Worm (Caenorhabditis elegans) whole organism, L4 larva: ENCODE measurements around the gene F23B2.10.
A peak's percentile ranks its signal among the peaks of the same experiment; 100 is the strongest.

Experiments used
- D1046.2 ChIP-seq: fragments of 200-800 bp; sonication (Bioruptor generic); IDR thresholded peaks from 2 replicates; pipeline ENCODE4 v1.3.6; 2022; ENCODE audit warnings: missing genetic modification characterization, missing compliant biosample characterization
- F10B5.3 ChIP-seq: sonication (generic microtip); optimal IDR thresholded peaks from 2 replicates; lab custom pipeline; 2016; ENCODE audit warnings: mild to moderate bottlenecking, missing genetic modification characterization, missing compliant biosample characterization
- F37D6.2 ChIP-seq: sonication (generic microtip); optimal IDR thresholded peaks from 2 replicates; lab custom pipeline; 2016; ENCODE audit warnings: mild to moderate bottlenecking, missing genetic modification characterization, missing compliant biosample characterization
- F49E8.2 ChIP-seq: sonication (generic microtip); optimal IDR thresholded peaks from 2 replicates; lab custom pipeline; 2016; ENCODE audit warnings: missing compliant biosample characterization, mild to moderate bottlenecking, missing genetic modification characterization, borderline replicate concordance
- R02D3.7 ChIP-seq: fragments of 150-350 bp; sonication (generic microtip); optimal IDR thresholded peaks from 3 replicates; lab custom pipeline; 2014; ENCODE audit warnings: missing biosample characterization, missing genetic modification characterization
- T20F7.1 ChIP-seq: fragments of 200-800 bp; sonication (Bioruptor generic); optimal IDR thresholded peaks from 2 replicates; lab custom pipeline; 2018; ENCODE audit warnings: mild to moderate bottlenecking, missing genetic modification characterization, missing compliant biosample characterization
- Y105C5A.15 ChIP-seq: fragments of 200-800 bp; sonication (Bioruptor generic); IDR thresholded peaks from 2 replicates; pipeline ENCODE4 v1.3.6; 2022; ENCODE audit warnings: missing genetic modification characterization, missing compliant biosample characterization
- Y5F2A.4 ChIP-seq: fragments of 200-800 bp; sonication (Bioruptor generic); optimal IDR thresholded peaks from 2 replicates; lab custom pipeline; 2018; ENCODE audit warnings: mild to moderate bottlenecking, missing genetic modification characterization, missing compliant biosample characterization
- Y75B8A.6 ChIP-seq: fragments of 200-800 bp; sonication (Bioruptor generic); IDR thresholded peaks from 2 replicates; pipeline ENCODE4 v1.3.6; 2022; ENCODE audit warnings: missing genetic modification reagents, missing genetic modification characterization, missing compliant biosample characterization
- ZK546.5 ChIP-seq, 2 experiments: sonication (generic microtip); optimal IDR thresholded peaks; 2 replicates each; lab custom pipeline; 2017; ENCODE audit warnings: missing biosample characterization in 2 of 2, missing genetic modification characterization in 2 of 2
- aha-1 ChIP-seq: fragments of 150-350 bp; peaks from one replicate; lab custom pipeline; 2014; ENCODE audit warnings: missing biosample characterization, missing genetic modification characterization
- ama-1 ChIP-seq: fragments of 150-350 bp; optimal IDR thresholded peaks from 2 replicates; lab custom pipeline; 2014; ENCODE audit warnings: inconsistent platforms, mixed read lengths
- arid-1 ChIP-seq: fragments of 200-800 bp; sonication (Bioruptor generic); conservative IDR thresholded peaks from 2 replicates; pipeline ENCODE4 v1.3.6; 2022; ENCODE audit warnings: missing genetic modification reagents, missing genetic modification characterization, missing compliant biosample characterization
- attf-4 ChIP-seq: sonication (generic microtip); optimal IDR thresholded peaks from 3 replicates; lab custom pipeline; 2017; ENCODE audit warnings: missing biosample characterization, missing genetic modification characterization
- ceh-20 ChIP-seq: fragments of 200-800 bp; sonication (Bioruptor generic); IDR thresholded peaks from 2 replicates; pipeline ENCODE4 v1.3.6; 2022; ENCODE audit warnings: missing genetic modification reagents, missing genetic modification characterization, missing compliant biosample characterization
- ceh-28 ChIP-seq: fragments of 150-350 bp; optimal IDR thresholded peaks from 2 replicates; lab custom pipeline; 2014; ENCODE audit warnings: missing biosample characterization, missing genetic modification reagents, missing genetic modification characterization
- ceh-32 ChIP-seq: sonication (generic microtip); optimal IDR thresholded peaks from 2 replicates; lab custom pipeline; 2016; ENCODE audit warnings: mild to moderate bottlenecking, missing genetic modification characterization, missing compliant biosample characterization; ENCODE audit not compliant: poor library complexity
- daf-12 ChIP-seq: fragments of 150-350 bp; optimal IDR thresholded peaks from 2 replicates; lab custom pipeline; 2014; ENCODE audit warnings: missing biosample characterization, missing genetic modification reagents, missing genetic modification characterization
- daf-16 ChIP-seq, 3 experiments: sonication (generic microtip); optimal IDR thresholded peaks; 2 replicates each; lab custom pipeline; 2016 to 2017; ENCODE audit warnings: missing genetic modification characterization in 3 of 3, missing genetic modification reagents in 3 of 3, mild to moderate bottlenecking in 2 of 3, missing compliant biosample characterization in 2 of 3, missing biosample characterization in 1 of 3, moderate library complexity in 1 of 3
- dmd-6 ChIP-seq: fragments of 200-800 bp; sonication (Bioruptor generic); IDR thresholded peaks from 2 replicates; pipeline ENCODE4 v1.3.6; 2022; ENCODE audit warnings: missing genetic modification reagents, missing genetic modification characterization, missing compliant biosample characterization
- dmd-8 ChIP-seq: fragments of 200-800 bp; sonication (Bioruptor generic); IDR thresholded peaks from 2 replicates; pipeline ENCODE4 v1.3.6; 2022; ENCODE audit warnings: missing genetic modification characterization, missing compliant biosample characterization
- fkh-10 ChIP-seq: fragments of 150-350 bp; optimal IDR thresholded peaks from 2 replicates; lab custom pipeline; 2014; ENCODE audit warnings: missing biosample characterization, missing genetic modification reagents, missing genetic modification characterization
- hlh-11 ChIP-seq: fragments of 200-800 bp; sonication (Bioruptor generic); optimal IDR thresholded peaks from 2 replicates; lab custom pipeline; 2018; ENCODE audit warnings: mild to moderate bottlenecking, missing genetic modification characterization, missing compliant biosample characterization
- hmg-1.1 ChIP-seq: fragments of 200-800 bp; sonication (Bioruptor generic); IDR thresholded peaks from 2 replicates; pipeline ENCODE4 v1.3.6; 2022; ENCODE audit warnings: missing genetic modification reagents, missing genetic modification characterization, missing compliant biosample characterization
- lim-7 ChIP-seq: fragments of 200-800 bp; sonication (Bioruptor generic); IDR thresholded peaks from 2 replicates; pipeline ENCODE4 v1.3.6; 2022; ENCODE audit warnings: missing genetic modification characterization, missing compliant biosample characterization
- lin-13 ChIP-seq: fragments of 150-350 bp; optimal IDR thresholded peaks from 2 replicates; lab custom pipeline; 2014; ENCODE audit warnings: missing biosample characterization, missing genetic modification reagents, missing genetic modification characterization
- lin-15B ChIP-seq: fragments of 150-350 bp; sonication (generic microtip); optimal IDR thresholded peaks from 3 replicates; lab custom pipeline; 2014; ENCODE audit warnings: missing biosample characterization, missing genetic modification characterization
- lin-39 ChIP-seq: fragments of 150-350 bp; optimal IDR thresholded peaks from 2 replicates; lab custom pipeline; 2014; ENCODE audit warnings: missing biosample characterization, missing genetic modification reagents, missing genetic modification characterization
- lsy-2 ChIP-seq, 2 experiments: fragments of 150-350 bp in 1 of 2; sonication (generic microtip) in 1 of 2; optimal IDR thresholded peaks; 2 replicates each; lab custom pipeline; 2014 to 2017; ENCODE audit warnings: missing biosample characterization in 2 of 2, missing genetic modification characterization in 2 of 2
- madf-9 ChIP-seq: fragments of 200-800 bp; sonication (Bioruptor generic); conservative IDR thresholded peaks from 2 replicates; pipeline ENCODE4 v1.3.6; 2022; ENCODE audit warnings: missing genetic modification reagents, missing genetic modification characterization, missing compliant biosample characterization
- mdl-1 ChIP-seq, 2 experiments: fragments of 150-350 bp in 1 of 2; sonication (generic microtip) in 1 of 2; optimal IDR thresholded peaks; 2 replicates each; lab custom pipeline; 2014 to 2017; ENCODE audit warnings: missing biosample characterization in 2 of 2, missing genetic modification characterization in 2 of 2
- mxl-3 ChIP-seq: fragments of 200-800 bp; sonication (Bioruptor generic); optimal IDR thresholded peaks from 2 replicates; lab custom pipeline; 2018; ENCODE audit warnings: mild to moderate bottlenecking, missing genetic modification characterization, missing compliant biosample characterization
- nhr-102 ChIP-seq: sonication (generic microtip); optimal IDR thresholded peaks from 2 replicates; lab custom pipeline; 2016; ENCODE audit warnings: mild to moderate bottlenecking, missing genetic modification characterization, moderate library complexity, missing compliant biosample characterization
- nhr-28 ChIP-seq: fragments of 150-350 bp; optimal IDR thresholded peaks from 2 replicates; lab custom pipeline; 2014; ENCODE audit warnings: missing biosample characterization, missing genetic modification characterization
- nhr-77 ChIP-seq: fragments of 150-350 bp; optimal IDR thresholded peaks from 2 replicates; lab custom pipeline; 2014; ENCODE audit warnings: missing biosample characterization, missing genetic modification characterization
- php-3 ChIP-seq: fragments of 200-800 bp; sonication (Bioruptor generic); IDR thresholded peaks from 2 replicates; pipeline ENCODE4 v1.3.6; 2022; ENCODE audit warnings: missing genetic modification reagents, missing genetic modification characterization, missing compliant biosample characterization
- pqm-1 ChIP-seq: sonication (generic microtip); optimal IDR thresholded peaks from 2 replicates; lab custom pipeline; 2017; ENCODE audit warnings: missing biosample characterization, missing genetic modification characterization
- snpc-1.2 ChIP-seq: fragments of 200-800 bp; sonication (Bioruptor generic); IDR thresholded peaks from 2 replicates; pipeline ENCODE4 v1.3.6; 2022; ENCODE audit warnings: missing genetic modification reagents, missing genetic modification characterization, missing compliant biosample characterization
- tag-97 ChIP-seq: fragments of 200-800 bp; sonication (Bioruptor generic); IDR thresholded peaks from 2 replicates; pipeline ENCODE4 v1.3.6; 2022; ENCODE audit warnings: missing genetic modification characterization, missing compliant biosample characterization
- tra-1 ChIP-seq: fragments of 200-800 bp; sonication (Bioruptor generic); IDR thresholded peaks from 2 replicates; pipeline ENCODE4 v1.3.6; 2022; ENCODE audit warnings: missing genetic modification reagents, missing genetic modification characterization, missing compliant biosample characterization
- zip-11 ChIP-seq: fragments of 200-800 bp; sonication (Bioruptor generic); IDR thresholded peaks from 2 replicates; pipeline ENCODE4 v1.3.6; 2022; ENCODE audit warnings: missing genetic modification characterization, missing compliant biosample characterization
- zip-2 ChIP-seq: fragments of 150-350 bp; optimal IDR thresholded peaks from 2 replicates; lab custom pipeline; 2014; ENCODE audit warnings: missing biosample characterization, missing genetic modification characterization
- ztf-11 ChIP-seq: fragments of 150-350 bp; optimal IDR thresholded peaks from 2 replicates; lab custom pipeline; 2014; ENCODE audit warnings: missing biosample characterization, missing genetic modification characterization
- ztf-7 ChIP-seq: fragments of 150-350 bp; optimal IDR thresholded peaks from 2 replicates; lab custom pipeline; 2014; ENCODE audit warnings: missing biosample characterization, missing genetic modification characterization

Gene F23B2.10

ce11 chrIV:9165027-9165426 is 10.9 kb upstream of the F23B2.10 start, which contains the start of gene pcp-2:
Gene pcp-2, minus strand, starts transcription at chrIV:9165127.
- TF ChIP-seq T20F7.1 (GFP tag; lab: Kevin White, UChicago) (no peak), snpc-1.2 (GFP tag; lab: Robert Waterston, UW) (no peak), tra-1 (GFP tag; lab: Robert Waterston, UW) (no peak), daf-12 (tag; lab: Kevin White, UChicago) (no peak), lim-7 (no peak), ceh-28 (no peak), F49E8.2 (no peak), nhr-102 (no peak), fkh-10 (no peak), ztf-11 (tag; lab: Kevin White, UChicago) (no peak), dmd-8 (GFP tag; lab: Robert Waterston, UW) (no peak), zip-2 (tag; lab: Kevin White, UChicago) (no peak)
- TF ChIP-seq, all 104 proteins: peak for 0

- TF ChIP-seq nhr-77 (tag; lab: Kevin White, UChicago) = peak; percentile 57
- TF ChIP-seq hlh-11 (tag; lab: Kevin White, UChicago) = peak; percentile 79
- no peak for TF ChIP-seq ceh-20 (GFP tag; lab: Robert Waterston, UW)
- peak; percentile 96 for TF ChIP-seq dmd-6 (GFP tag; lab: Robert Waterston, UW)
- TF ChIP-seq tra-1 (GFP tag; lab: Robert Waterston, UW) = peak; percentile 54; the same call in 1 of the 2 replicates
- TF ChIP-seq php-3 (GFP tag; lab: Robert Waterston, UW) = peak; percentile 84
- TF ChIP-seq Y105C5A.15 (GFP tag; lab: Robert Waterston, UW) = no peak
- no peak for TF ChIP-seq lim-7
- peak; percentile 79 for TF ChIP-seq nhr-28
- TF ChIP-seq pqm-1 (tag; lab: Kevin White, UChicago) = peak; percentile 96
- no peak for TF ChIP-seq daf-16 (GFP tag; optimal IDR thresholded peaks at IDR 0.05; lab: Kevin White, UChicago)
- peak; percentile 93 for TF ChIP-seq daf-16 (tag; optimal IDR thresholded peaks at IDR 0.05; lab: Kevin White, UChicago)
- TF ChIP-seq, all 104 proteins: peak for 8
These were observed 5.7 kb upstream of the F23B2.10 start for ce11 chrIV:9159863-9160262.

ce11 chrIV:9158969-9159800 is 5.0 kb upstream of the F23B2.10 start, which contains the start of gene pcp-3:
Gene pcp-3, minus strand, starts transcription at chrIV:9159019.
- TF ChIP-seq ZK546.5 (tag; optimal IDR thresholded peaks at IDR 0.05; lab: Kevin White, UChicago) (no peak), lin-13 (GFP tag; lab: Kevin White, UChicago) (no peak), snpc-1.2 (GFP tag; lab: Robert Waterston, UW) (no peak), nhr-77 (tag; lab: Kevin White, UChicago) (peak; percentile 30), Y5F2A.4 (GFP tag; lab: Kevin White, UChicago) (no peak), mdl-1 (tag; optimal IDR thresholded peaks at IDR 0.05; lab: Kevin White, UChicago) (no peak), hmg-1.1 (GFP tag; lab: Robert Waterston, UW) (no peak), lin-39 (no peak), arid-1 (GFP tag; lab: Robert Waterston, UW) (no peak), Y75B8A.6 (GFP tag; lab: Robert Waterston, UW) (no peak), attf-4 (tag; lab: Kevin White, UChicago) (no peak), pqm-1 (tag; lab: Kevin White, UChicago) (peak; percentile 90), ztf-7 (tag; lab: Kevin White, UChicago) (no peak), php-3 (GFP tag; lab: Robert Waterston, UW) (peak; percentile 48; the same call in 1 of the 2 replicates), dmd-6 (GFP tag; lab: Robert Waterston, UW) (peak; percentile 81), F37D6.2 (no peak), mxl-3 (GFP tag; lab: Kevin White, UChicago) (no peak), tag-97 (GFP tag; lab: Robert Waterston, UW) (no peak), D1046.2 (no peak), zip-11 (GFP tag; lab: Robert Waterston, UW) (no peak), zip-2 (tag; lab: Kevin White, UChicago) (no peak), ama-1 (lab: Kevin White, UChicago) (no peak), R02D3.7 (no peak), F10B5.3 (no peak), ceh-32 (tag; lab: Kevin White, UChicago) (no peak), hlh-11 (tag; lab: Kevin White, UChicago) (peak; percentile 47), aha-1 (peak; percentile 92), daf-16 (GFP tag; optimal IDR thresholded peaks at IDR 0.05; lab: Kevin White, UChicago) (no peak), daf-16 (tag; optimal IDR thresholded peaks at IDR 0.05; lab: Kevin White, UChicago) (peak; percentile 65), lin-15B (tag; lab: Kevin White, UChicago) (no peak), nhr-28 (peak; percentile 74), madf-9 (no peak), lsy-2 (tag; optimal IDR thresholded peaks at IDR 0.05; lab: Kevin White, UChicago) (no peak), T20F7.1 (GFP tag; lab: Kevin White, UChicago) (no peak)
